Worm (Caenorhabditis elegans): ENCODE results near the gene T08D10.4.

- TF ChIP-seq cog-1 (tag; optimal IDR thresholded peaks at IDR 0.05), result no peak
- no peak for TF ChIP-seq med-1 (GFP tag; optimal IDR thresholded peaks at IDR 0.05; ENCODE audit: insufficient read depth)
Observed at ce11 chrX:11902661-11903060, 50.5 kb downstream of the T08D10.4 start, which contains the start of gene Y62H9A.10.

Measured in whole organism, midembryonic.